Worm (Caenorhabditis elegans): Measurements from ENCODE around the gene byn-1.
A peak's percentile ranks its signal among the peaks of the same experiment; 100 is the strongest.

The byn-1 gene

ce11 chrIII:6979584-6979983 is 47.8 kb downstream of the byn-1 start, which contains the start of gene ceh-20:
TSS of gene ceh-20 (plus strand) at chrIII:6979884.
- TF ChIP-seq skn-1 (tag; optimal IDR thresholded peaks at IDR 0.05): no peak
- TF ChIP-seq unc-55 (GFP tag; optimal IDR thresholded peaks at IDR 0.05): no peak
- no peak for TF ChIP-seq nhr-10 (tag; optimal IDR thresholded peaks at IDR 0.05)
- no peak for TF ChIP-seq lin-13 (GFP tag; optimal IDR thresholded peaks at IDR 0.05)
- no peak for TF ChIP-seq nhr-11 (tag; optimal IDR thresholded peaks at IDR 0.05)
- TF ChIP-seq mbf-1 (tag; optimal IDR thresholded peaks at IDR 0.05): no peak
- no peak for TF ChIP-seq sma-3 (GFP tag; optimal IDR thresholded peaks at IDR 0.05)
- no peak for TF ChIP-seq sem-4 (tag; optimal IDR thresholded peaks at IDR 0.05)
- no peak for TF ChIP-seq nhr-25 (tag; optimal IDR thresholded peaks at IDR 0.05)
- no peak for TF ChIP-seq sma-9 (GFP tag; optimal IDR thresholded peaks at IDR 0.05)
- TF ChIP-seq sma-9 (tag; optimal IDR thresholded peaks at IDR 0.05): no peak
- TF ChIP-seq aly-2 (tag; optimal IDR thresholded peaks at IDR 0.05): no peak
- no peak for TF ChIP-seq fos-1 (tag; optimal IDR thresholded peaks at IDR 0.05)
- no peak for TF ChIP-seq gmeb-1 (tag; optimal IDR thresholded peaks at IDR 0.05)
- TF ChIP-seq ztf-11 (tag; optimal IDR thresholded peaks at IDR 0.05): no peak
- TF ChIP-seq nhr-6 (tag; optimal IDR thresholded peaks at IDR 0.05): no peak
- TF ChIP-seq unc-62 (GFP tag; optimal IDR thresholded peaks at IDR 0.05): no peak
- TF ChIP-seq F13H6.1 (tag; optimal IDR thresholded peaks at IDR 0.05): no peak

ce11 chrIII:6981989-6982553 is 50.3 kb downstream of the byn-1 start, which contains the start of gene F31E3.6:
TSS of gene F31E3.6 (plus strand) at chrIII:6982081.
- TF ChIP-seq lsy-2 (tag; optimal IDR thresholded peaks at IDR 0.05): peak; percentile 22 to 79
